Worm (Caenorhabditis elegans) whole organism, mixed stage, embryonic: ENCODE data around the gene Y61A9LA.10.

ENCODE experiments used
- M03D4.4 ChIP-seq: sonication (generic microtip); optimal IDR thresholded peaks from 2 replicates; lab custom pipeline; 2017; ENCODE audit warnings: mild to moderate bottlenecking, missing genetic modification characterization, missing compliant biosample characterization
- elt-3 ChIP-seq: fragments of 150-350 bp; optimal IDR thresholded peaks from 2 replicates; lab custom pipeline; 2014; ENCODE audit warnings: missing biosample characterization, missing genetic modification characterization
- nhr-28 ChIP-seq: fragments of 150-350 bp; optimal IDR thresholded peaks from 2 replicates; lab custom pipeline; 2014; ENCODE audit warnings: missing biosample characterization, missing genetic modification characterization
- pha-4 ChIP-seq: fragments of 150-350 bp; optimal IDR thresholded peaks from 2 replicates; lab custom pipeline; 2018; ENCODE audit warnings: missing biosample characterization, missing genetic modification reagents, missing genetic modification characterization
- tbx-8 ChIP-seq: fragments of 200-800 bp; sonication (Bioruptor generic); optimal IDR thresholded peaks from 2 replicates; lab custom pipeline; 2018; ENCODE audit warnings: mild to moderate bottlenecking, missing genetic modification characterization, moderate library complexity, missing compliant biosample characterization

- no peak for TF ChIP-seq M03D4.4
- TF ChIP-seq tbx-8 (GFP tag; lab: Kevin White, UChicago): no peak
- TF ChIP-seq nhr-28: no peak
- no peak for TF ChIP-seq pha-4 (tag; lab: Kevin White, UChicago)
- no peak for TF ChIP-seq elt-3 (tag; lab: Kevin White, UChicago)
Observed at ce11 chrV:4649649-4650384, 34.2 kb upstream of the Y61A9LA.10 start.
